Fruit fly (Drosophila melanogaster): ENCODE results near the gene CG43401.

dm6 chr2L:1386512-1386911 lies 41.8 kb upstream of the CG43401 start:
- TF ChIP-seq Dfd (GFP tag; optimal IDR thresholded peaks at IDR 0.05) (no peak), h (GFP tag; optimal IDR thresholded peaks at IDR 0.05) (no peak), psq (GFP tag; optimal IDR thresholded peaks at IDR 0.05) (no peak), Hr83 (GFP tag; optimal IDR thresholded peaks at IDR 0.05; ENCODE audit: poor library complexity, severe bottlenecking) (no peak)

All from whole organism, wandering third instar larva.